Worm (Caenorhabditis elegans) whole organism, L2 larva: ENCODE measurements around the gene srg-42.

ENCODE experiments used
- C34F6.9 ChIP-seq: fragments of 150-350 bp; optimal IDR thresholded peaks from 2 replicates; lab custom pipeline; 2014; ENCODE audit warnings: missing biosample characterization, missing genetic modification characterization
- F13H6.1 ChIP-seq: sonication (generic microtip); optimal IDR thresholded peaks from 2 replicates; lab custom pipeline; 2016; ENCODE audit warnings: missing genetic modification characterization, missing compliant biosample characterization
- R02D3.7 ChIP-seq: fragments of 150-350 bp; optimal IDR thresholded peaks from 2 replicates; lab custom pipeline; 2014; ENCODE audit warnings: missing biosample characterization, missing genetic modification characterization
- ZK546.5 ChIP-seq: sonication (generic microtip); optimal IDR thresholded peaks from 2 replicates; lab custom pipeline; 2017; ENCODE audit warnings: missing biosample characterization, missing genetic modification characterization
- aly-2 ChIP-seq: fragments of 150-350 bp; optimal IDR thresholded peaks from 2 replicates; lab custom pipeline; 2014; ENCODE audit warnings: missing biosample characterization, missing genetic modification characterization
- blmp-1 ChIP-seq: sonication (generic microtip); optimal IDR thresholded peaks from 2 replicates; lab custom pipeline; 2017; ENCODE audit warnings: missing genetic modification characterization, mild to moderate bottlenecking, missing compliant biosample characterization, antibody characterized with exemption, moderate library complexity; ENCODE audit not compliant: insufficient read depth
- ceh-16 ChIP-seq: fragments of 150-350 bp; optimal IDR thresholded peaks from 2 replicates; lab custom pipeline; 2014; ENCODE audit warnings: missing biosample characterization, missing genetic modification characterization
- ceh-82 ChIP-seq: fragments of 150-350 bp; optimal IDR thresholded peaks from 2 replicates; lab custom pipeline; 2014; ENCODE audit warnings: missing biosample characterization, missing genetic modification characterization
- crh-2 ChIP-seq: sonication (generic microtip); optimal IDR thresholded peaks from 2 replicates; lab custom pipeline; 2017; ENCODE audit warnings: missing biosample characterization, missing genetic modification characterization
- dmd-4 ChIP-seq: sonication (generic microtip); optimal IDR thresholded peaks from 2 replicates; lab custom pipeline; 2017; ENCODE audit warnings: missing biosample characterization, missing genetic modification characterization
- egl-27 ChIP-seq: sonication (generic microtip); optimal IDR thresholded peaks from 3 replicates; lab custom pipeline; 2017; ENCODE audit warnings: missing biosample characterization, missing genetic modification reagents, missing genetic modification characterization
- elt-1 ChIP-seq: fragments of 150-350 bp; optimal IDR thresholded peaks from 2 replicates; lab custom pipeline; 2014; ENCODE audit warnings: missing biosample characterization, missing genetic modification characterization
- fos-1 ChIP-seq: fragments of 150-350 bp; optimal IDR thresholded peaks from 2 replicates; lab custom pipeline; 2014; ENCODE audit warnings: missing biosample characterization, missing genetic modification characterization
- gmeb-1 ChIP-seq: fragments of 150-350 bp; optimal IDR thresholded peaks from 2 replicates; lab custom pipeline; 2014; ENCODE audit warnings: missing biosample characterization, missing genetic modification characterization
- lin-11 ChIP-seq: fragments of 150-350 bp; sonication (generic microtip); optimal IDR thresholded peaks from 2 replicates; lab custom pipeline; 2014; ENCODE audit warnings: missing biosample characterization, missing genetic modification characterization, inconsistent platforms, mixed read lengths
- lin-13 ChIP-seq: fragments of 150-350 bp; optimal IDR thresholded peaks from 2 replicates; lab custom pipeline; 2014; ENCODE audit warnings: missing biosample characterization, missing genetic modification reagents, missing genetic modification characterization
- lin-39 ChIP-seq: fragments of 150-350 bp; optimal IDR thresholded peaks from 2 replicates; lab custom pipeline; 2014; ENCODE audit warnings: missing biosample characterization, missing genetic modification reagents, missing genetic modification characterization
- nhr-10 ChIP-seq: sonication (generic microtip); optimal IDR thresholded peaks from 2 replicates; lab custom pipeline; 2017; ENCODE audit warnings: missing biosample characterization, missing genetic modification characterization
- nhr-12 ChIP-seq: fragments of 150-350 bp; optimal IDR thresholded peaks from 2 replicates; lab custom pipeline; 2014; ENCODE audit warnings: missing biosample characterization, missing genetic modification characterization
- nhr-129 ChIP-seq: fragments of 150-350 bp; optimal IDR thresholded peaks from 2 replicates; lab custom pipeline; 2014; ENCODE audit warnings: missing biosample characterization, missing genetic modification characterization
- nhr-21 ChIP-seq: fragments of 150-350 bp; optimal IDR thresholded peaks from 2 replicates; lab custom pipeline; 2014; ENCODE audit warnings: missing biosample characterization, missing genetic modification characterization
- nhr-237 ChIP-seq: fragments of 150-350 bp; optimal IDR thresholded peaks from 2 replicates; lab custom pipeline; 2014; ENCODE audit warnings: missing biosample characterization, missing genetic modification characterization
- nhr-25 ChIP-seq: fragments of 150-350 bp; sonication (generic microtip); optimal IDR thresholded peaks from 3 replicates; lab custom pipeline; 2014; ENCODE audit warnings: missing biosample characterization, missing genetic modification characterization
- nhr-6 ChIP-seq: fragments of 150-350 bp; optimal IDR thresholded peaks from 2 replicates; lab custom pipeline; 2014; ENCODE audit warnings: missing biosample characterization, missing genetic modification characterization
- nhr-77 ChIP-seq: fragments of 150-350 bp; optimal IDR thresholded peaks from 2 replicates; lab custom pipeline; 2014; ENCODE audit warnings: missing biosample characterization, missing genetic modification characterization
- skn-1 ChIP-seq: sonication (generic microtip); optimal IDR thresholded peaks from 2 replicates; lab custom pipeline; 2017; ENCODE audit warnings: missing biosample characterization, missing genetic modification characterization
- sma-3 ChIP-seq: sonication (generic microtip); optimal IDR thresholded peaks from 2 replicates; lab custom pipeline; 2016; ENCODE audit warnings: missing genetic modification reagents, missing genetic modification characterization, missing compliant biosample characterization
- sma-9 ChIP-seq, 2 experiments: fragments of 150-350 bp in 1 of 2; sonication (generic microtip) in 1 of 2; optimal IDR thresholded peaks; 2 replicates each; lab custom pipeline; 2014 to 2016; ENCODE audit warnings: missing genetic modification characterization in 2 of 2, mild to moderate bottlenecking in 1 of 2, missing biosample characterization in 1 of 2, missing compliant biosample characterization in 1 of 2, missing genetic modification reagents in 1 of 2, moderate library complexity in 1 of 2
- snpc-4 ChIP-seq: fragments of 150-350 bp; optimal IDR thresholded peaks from 2 replicates; lab custom pipeline; 2014; ENCODE audit warnings: missing biosample characterization, missing genetic modification characterization
- unc-39 ChIP-seq: fragments of 150-350 bp; optimal IDR thresholded peaks from 2 replicates; lab custom pipeline; 2014; ENCODE audit warnings: missing biosample characterization, missing genetic modification characterization
- ztf-11 ChIP-seq: sonication (generic microtip); optimal IDR thresholded peaks from 2 replicates; lab custom pipeline; 2017; ENCODE audit warnings: missing biosample characterization, missing genetic modification characterization
- ztf-4 ChIP-seq: fragments of 150-350 bp; optimal IDR thresholded peaks from 2 replicates; lab custom pipeline; 2014; ENCODE audit warnings: missing biosample characterization, missing genetic modification characterization

Gene srg-42

ce11 chrV:11157947-11158346 lies at the start of gene srg-42:
Gene srg-42 (minus strand): TSS chrV:11158047.
- TF ChIP-seq fos-1 (tag; lab: Kevin White, UChicago) (no peak), egl-27 (tag; lab: Kevin White, UChicago) (no peak), dmd-4 (tag; lab: Kevin White, UChicago) (no peak), sma-3 (no peak), nhr-77 (tag; lab: Kevin White, UChicago) (no peak), ceh-82 (tag; lab: Kevin White, UChicago) (no peak), R02D3.7 (tag; lab: Kevin White, UChicago) (no peak), nhr-6 (tag; lab: Kevin White, UChicago) (no peak)
- TF ChIP-seq, all 48 proteins: peak for 0

- no peak for TF ChIP-seq elt-1
- TF ChIP-seq sma-9 (GFP tag; optimal IDR thresholded peaks at IDR 0.05; lab: Kevin White, UChicago), result no peak
- no peak for TF ChIP-seq sma-9 (tag; optimal IDR thresholded peaks at IDR 0.05; lab: Kevin White, UChicago)
- TF ChIP-seq ztf-4, result no peak
- TF ChIP-seq nhr-25 (tag; lab: Kevin White, UChicago), result no peak
- TF ChIP-seq ceh-16 (tag; lab: Kevin White, UChicago), result no peak
- no peak for TF ChIP-seq nhr-129 (tag; lab: Kevin White, UChicago)
These were observed 48.6 kb upstream of the srg-42 start for ce11 chrV:11206467-11206866.

- TF ChIP-seq nhr-21 (tag; lab: Kevin White, UChicago) (no peak), nhr-237 (tag; lab: Kevin White, UChicago) (no peak)
- TF ChIP-seq, all 48 proteins: peak for 0
These were observed 46.6 kb upstream of the srg-42 start for ce11 chrV:11204452-11204851.

ce11 chrV:11201826-11202565 lies 44.1 kb upstream of the srg-42 start, which contains the start of gene K10D6.4:
Gene K10D6.4 (plus strand): TSS chrV:11201925.
- TF ChIP-seq lin-11 (tag; lab: Kevin White, UChicago), result peak; percentile 5
- no peak for TF ChIP-seq F13H6.1 (tag; lab: Kevin White, UChicago)
- TF ChIP-seq nhr-12, result no peak
- TF ChIP-seq fos-1 (tag; lab: Kevin White, UChicago), result peak; percentile 47
- TF ChIP-seq, all 48 proteins: peak for 2

- TF ChIP-seq nhr-10 (no peak), lin-39 (no peak), aly-2 (no peak), C34F6.9 (tag; lab: Kevin White, UChicago) (no peak), skn-1 (tag; lab: Kevin White, UChicago) (no peak), unc-39 (tag; lab: Kevin White, UChicago) (no peak), sma-9 (GFP tag; optimal IDR thresholded peaks at IDR 0.05; lab: Kevin White, UChicago) (no peak), sma-9 (tag; optimal IDR thresholded peaks at IDR 0.05; lab: Kevin White, UChicago) (no peak), ztf-4 (no peak), ZK546.5 (tag; lab: Kevin White, UChicago) (no peak), ztf-11 (tag; lab: Kevin White, UChicago) (no peak), crh-2 (tag; lab: Kevin White, UChicago) (no peak)
These were observed 42.5 kb upstream of the srg-42 start, which contains the start of gene K10D6.3 for ce11 chrV:11200316-11200715. Gene K10D6.3 (plus strand): TSS chrV:11200616.

- TF ChIP-seq snpc-4 (no peak), lin-13 (GFP tag; lab: Kevin White, UChicago) (no peak), ztf-4 (no peak), fos-1 (tag; lab: Kevin White, UChicago) (no peak), nhr-10 (no peak)
These were observed 41.6 kb upstream of the srg-42 start for ce11 chrV:11199497-11199896.

- TF ChIP-seq gmeb-1 (tag; lab: Kevin White, UChicago) (no peak), nhr-77 (tag; lab: Kevin White, UChicago) (no peak), blmp-1 (tag; lab: Kevin White, UChicago) (peak; percentile 67), nhr-25 (tag; lab: Kevin White, UChicago) (no peak), ceh-16 (tag; lab: Kevin White, UChicago) (peak; percentile 53)
- TF ChIP-seq, all 48 proteins: peak for 2
These were observed 40.2 kb upstream of the srg-42 start for ce11 chrV:11198094-11198493.
